Worm (Caenorhabditis elegans) whole organism, L1 larva: Measurements from ENCODE around the gene cyn-16.

Source experiments
- C16A3.4 ChIP-seq: fragments of 150-350 bp; optimal IDR thresholded peaks from 2 replicates; lab custom pipeline; 2014; ENCODE audit warnings: missing biosample characterization, missing genetic modification characterization
- C34B4.2 ChIP-seq: sonication (generic microtip); optimal IDR thresholded peaks from 2 replicates; lab custom pipeline; 2017; ENCODE audit warnings: mild to moderate bottlenecking, missing genetic modification characterization, missing compliant biosample characterization
- F16B12.6 ChIP-seq: fragments of 150-350 bp; optimal IDR thresholded peaks from 2 replicates; lab custom pipeline; 2014; ENCODE audit warnings: missing biosample characterization, missing genetic modification characterization
- Y116A8C.19 ChIP-seq: sonication (generic microtip); optimal IDR thresholded peaks from 2 replicates; lab custom pipeline; 2016; ENCODE audit warnings: missing compliant biosample characterization, missing genetic modification characterization, borderline replicate concordance
- alr-1 ChIP-seq: fragments of 200-800 bp; sonication (Bioruptor generic); optimal IDR thresholded peaks from 2 replicates; lab custom pipeline; 2018; ENCODE audit warnings: borderline replicate concordance, mild to moderate bottlenecking, missing genetic modification characterization, missing compliant biosample characterization
- ama-1 ChIP-seq: fragments of 150-350 bp; optimal IDR thresholded peaks from 2 replicates; lab custom pipeline; 2014
- blmp-1 ChIP-seq: fragments of 150-350 bp; optimal IDR thresholded peaks from 2 replicates; lab custom pipeline; 2014; ENCODE audit warnings: missing biosample characterization, missing genetic modification characterization
- dpl-1 ChIP-seq, 3 experiments: fragments of 150-350 bp in 2 of 3; sonication (generic microtip) in 1 of 3; optimal IDR thresholded peaks; 2 replicates each; lab custom pipeline; 2014 to 2017; ENCODE audit warnings: missing biosample characterization in 3 of 3, missing genetic modification characterization in 3 of 3, missing genetic modification reagents in 3 of 3
- dsc-1 ChIP-seq: sonication (generic microtip); optimal IDR thresholded peaks from 2 replicates; lab custom pipeline; 2016; ENCODE audit warnings: mild to moderate bottlenecking, missing genetic modification characterization, missing compliant biosample characterization
- efl-1 ChIP-seq, 4 experiments: fragments of 150-350 bp; optimal IDR thresholded peaks in 3 of 4; peaks in 1 of 4; 1 replicate in 1 of 4; 2 replicates in 3 of 4; lab custom pipeline; 2014; ENCODE audit warnings: missing biosample characterization in 2 of 4, missing genetic modification characterization in 2 of 4, missing genetic modification reagents in 2 of 4
- egl-13 ChIP-seq: sonication (generic microtip); optimal IDR thresholded peaks from 2 replicates; lab custom pipeline; 2016; ENCODE audit warnings: missing genotype, missing genetic modification reagents, missing genetic modification characterization, missing compliant biosample characterization
- egl-27 ChIP-seq, 2 experiments: fragments of 150-350 bp in 1 of 2; sonication (generic microtip); optimal IDR thresholded peaks; 3 replicates each; lab custom pipeline; 2017 to 2018; ENCODE audit warnings: missing biosample characterization in 2 of 2, missing genetic modification characterization in 2 of 2, missing genetic modification reagents in 2 of 2
- elt-2 ChIP-seq: sonication (generic microtip); optimal IDR thresholded peaks from 2 replicates; lab custom pipeline; 2016; ENCODE audit warnings: missing genetic modification characterization, mild to moderate bottlenecking, inconsistent platforms, missing compliant biosample characterization, missing genetic modification reagents
- ets-5 ChIP-seq: fragments of 200-800 bp; sonication (Bioruptor generic); IDR thresholded peaks from 2 replicates; pipeline ENCODE4 v1.3.6; 2022; ENCODE audit warnings: missing genetic modification characterization, missing compliant biosample characterization
- fkh-8 ChIP-seq: sonication (generic microtip); optimal IDR thresholded peaks from 2 replicates; lab custom pipeline; 2016; ENCODE audit warnings: mild to moderate bottlenecking, missing genetic modification characterization, missing compliant biosample characterization
- hlh-4 ChIP-seq: sonication (generic microtip); optimal IDR thresholded peaks from 2 replicates; lab custom pipeline; 2016; ENCODE audit warnings: mild to moderate bottlenecking, missing genetic modification characterization, missing compliant biosample characterization
- irx-1 ChIP-seq: sonication (generic microtip); optimal IDR thresholded peaks from 2 replicates; lab custom pipeline; 2016; ENCODE audit warnings: missing genetic modification characterization, missing compliant biosample characterization
- isw-1 ChIP-seq: fragments of 200-800 bp; sonication (Bioruptor generic); IDR thresholded peaks from 2 replicates; pipeline ENCODE4 v1.3.6; 2022; ENCODE audit warnings: missing genetic modification characterization, missing compliant biosample characterization
- lin-13 ChIP-seq: fragments of 150-350 bp; optimal IDR thresholded peaks from 2 replicates; lab custom pipeline; 2014; ENCODE audit warnings: missing biosample characterization, missing genetic modification reagents, missing genetic modification characterization
- lin-14 ChIP-seq: fragments of 200-800 bp; sonication (Bioruptor generic); optimal IDR thresholded peaks from 2 replicates; lab custom pipeline; 2018; ENCODE audit warnings: mild to moderate bottlenecking, missing genetic modification characterization, moderate library complexity, missing compliant biosample characterization
- lir-3 ChIP-seq: sonication (generic microtip); optimal IDR thresholded peaks from 2 replicates; lab custom pipeline; 2016; ENCODE audit warnings: mild to moderate bottlenecking, missing genetic modification characterization, moderate library complexity, missing compliant biosample characterization; ENCODE audit not compliant: poor library complexity
- mab-9 ChIP-seq: fragments of 200-800 bp; sonication (Bioruptor generic); IDR thresholded peaks from 2 replicates; pipeline ENCODE4 v1.3.6; 2022; ENCODE audit warnings: missing genetic modification reagents, missing genetic modification characterization, missing compliant biosample characterization
- mdl-1 ChIP-seq, 2 experiments: fragments of 150-350 bp; optimal IDR thresholded peaks; 2 replicates each; lab custom pipeline; 2014 to 2017; ENCODE audit warnings: missing biosample characterization in 2 of 2, missing genetic modification characterization in 2 of 2, inconsistent platforms in 1 of 2
- mef-2 ChIP-seq: fragments of 150-350 bp; optimal IDR thresholded peaks from 2 replicates; lab custom pipeline; 2014; ENCODE audit warnings: missing biosample characterization, missing genetic modification characterization
- mep-1 ChIP-seq: fragments of 150-350 bp; optimal IDR thresholded peaks from 2 replicates; lab custom pipeline; 2014; ENCODE audit warnings: missing biosample characterization, missing genetic modification characterization
- nhr-11 ChIP-seq: fragments of 150-350 bp; optimal IDR thresholded peaks from 2 replicates; lab custom pipeline; 2014; ENCODE audit warnings: missing biosample characterization, missing genetic modification characterization
- nhr-12 ChIP-seq: sonication (generic microtip); optimal IDR thresholded peaks from 2 replicates; lab custom pipeline; 2017; ENCODE audit warnings: missing biosample characterization, missing genetic modification characterization
- nhr-19 ChIP-seq: fragments of 200-800 bp; sonication (Bioruptor generic); conservative IDR thresholded peaks from 2 replicates; pipeline ENCODE4 v1.3.6; 2022; ENCODE audit warnings: missing genetic modification characterization, missing compliant biosample characterization
- nhr-237 ChIP-seq: fragments of 150-350 bp; optimal IDR thresholded peaks from 2 replicates; lab custom pipeline; 2014; ENCODE audit warnings: missing biosample characterization, missing genetic modification characterization
- nhr-28 ChIP-seq: fragments of 150-350 bp; optimal IDR thresholded peaks from 2 replicates; lab custom pipeline; 2014; ENCODE audit warnings: missing biosample characterization, missing genetic modification characterization
- nhr-71 ChIP-seq: sonication (generic microtip); optimal IDR thresholded peaks from 2 replicates; lab custom pipeline; 2016; ENCODE audit warnings: mild to moderate bottlenecking, missing genetic modification characterization, moderate library complexity, missing compliant biosample characterization
- nhr-76 ChIP-seq: sonication (generic microtip); optimal IDR thresholded peaks from 2 replicates; lab custom pipeline; 2017; ENCODE audit warnings: missing biosample characterization, missing genetic modification characterization
- nhr-77 ChIP-seq: fragments of 150-350 bp; optimal IDR thresholded peaks from 2 replicates; lab custom pipeline; 2014; ENCODE audit warnings: missing biosample characterization, missing genetic modification characterization
- nhr-84 ChIP-seq: sonication (generic microtip); optimal IDR thresholded peaks from 2 replicates; lab custom pipeline; 2017; ENCODE audit warnings: missing biosample characterization, missing genetic modification characterization
- nhr-85 ChIP-seq: sonication (generic microtip); peaks from one replicate; lab custom pipeline; 2016; ENCODE audit warnings: missing genetic modification characterization, inconsistent platforms, missing compliant biosample characterization
- nhr-90 ChIP-seq: sonication (generic microtip); optimal IDR thresholded peaks from 2 replicates; lab custom pipeline; 2016; ENCODE audit warnings: mild to moderate bottlenecking, missing genetic modification characterization, missing compliant biosample characterization; ENCODE audit not compliant: poor library complexity
- pqm-1 ChIP-seq: sonication (generic microtip); optimal IDR thresholded peaks from 3 replicates; lab custom pipeline; 2017; ENCODE audit warnings: missing biosample characterization, missing genetic modification characterization
- skn-1 ChIP-seq: fragments of 150-350 bp; optimal IDR thresholded peaks from 2 replicates; lab custom pipeline; 2014; ENCODE audit warnings: missing biosample characterization, missing genetic modification characterization
- snpc-4 ChIP-seq: fragments of 150-350 bp; optimal IDR thresholded peaks from 2 replicates; lab custom pipeline; 2014; ENCODE audit warnings: missing biosample characterization, missing genetic modification characterization
- snu-23 ChIP-seq: sonication (generic microtip); optimal IDR thresholded peaks from 2 replicates; lab custom pipeline; 2016; ENCODE audit warnings: missing genetic modification characterization, missing compliant biosample characterization
- sptf-1 ChIP-seq: fragments of 150-350 bp; optimal IDR thresholded peaks from 2 replicates; lab custom pipeline; 2014; ENCODE audit warnings: missing biosample characterization, missing genetic modification characterization
- unc-130 ChIP-seq: fragments of 150-350 bp; optimal IDR thresholded peaks from 2 replicates; lab custom pipeline; 2017; ENCODE audit warnings: missing biosample characterization, missing genetic modification characterization, inconsistent platforms
- unc-62 ChIP-seq: fragments of 150-350 bp; optimal IDR thresholded peaks from 2 replicates; lab custom pipeline; 2014; ENCODE audit warnings: missing biosample characterization, missing genetic modification reagents, missing genetic modification characterization
- unc-86 ChIP-seq: sonication (generic microtip); optimal IDR thresholded peaks from 2 replicates; lab custom pipeline; 2016; ENCODE audit warnings: missing genetic modification characterization, missing compliant biosample characterization
- xbp-1 ChIP-seq: sonication (generic microtip); optimal IDR thresholded peaks from 2 replicates; lab custom pipeline; 2016; ENCODE audit warnings: missing genetic modification characterization, missing compliant biosample characterization
- ztf-11 ChIP-seq, 2 experiments: sonication (generic microtip); optimal IDR thresholded peaks; 2 replicates each; lab custom pipeline; 2016 to 2017; ENCODE audit warnings: missing genetic modification characterization in 2 of 2, missing biosample characterization in 1 of 2, missing compliant biosample characterization in 1 of 2

The cyn-16 gene

ce11 chrII:12042108-12042960, 5.8 kb upstream of the cyn-16 start, which contains the start of gene ippk-1 (continued):
- TF ChIP-seq Y116A8C.19 (tag; lab: Kevin White, UChicago) (no peak), C34B4.2 (tag; lab: Kevin White, UChicago) (no peak), ets-5 (no peak), hlh-4 (no peak), blmp-1 (tag; lab: Kevin White, UChicago) (peak; percentile 64), nhr-11 (no peak), dpl-1 (GFP tag; optimal IDR thresholded peaks at IDR 0.05; lab: Kevin White, UChicago) (peak; percentile 16 to 46 (median 39)), isw-1 (GFP tag; lab: Robert Waterston, UW) (peak; percentile 65), lin-14 (peak; percentile 90), nhr-77 (peak; percentile 29), mab-9 (GFP tag; lab: Robert Waterston, UW) (no peak), mep-1 (no peak), sptf-1 (no peak), nhr-84 (tag; lab: Kevin White, UChicago) (peak; percentile 17), lin-13 (GFP tag; lab: Kevin White, UChicago) (peak; percentile 50), nhr-76 (tag; lab: Kevin White, UChicago) (no peak), egl-13 (tag; lab: Kevin White, UChicago) (peak; percentile 67), unc-86 (tag; lab: Kevin White, UChicago) (peak; percentile 71), mef-2 (tag; lab: Kevin White, UChicago) (no peak), fkh-8 (peak; percentile 92), nhr-237 (tag; lab: Kevin White, UChicago) (no peak), nhr-28 (no peak), mdl-1 (tag; optimal IDR thresholded peaks at IDR 0.05; lab: Kevin White, UChicago) (peak in 1 of 2 experiments; percentile 57), lir-3 (tag; lab: Kevin White, UChicago) (peak; percentile 50), F16B12.6 (tag; lab: Kevin White, UChicago) (no peak), egl-27 (tag; optimal IDR thresholded peaks at IDR 0.05; lab: Kevin White, UChicago) (no peak), snpc-4 (tag; lab: Kevin White, UChicago) (no peak), efl-1 (optimal IDR thresholded peaks at IDR 0.05; lab: Kevin White, UChicago) (peak; percentile 56 to 62), efl-1 (GFP tag; optimal IDR thresholded peaks at IDR 0.05 in 1 of 2; lab: Kevin White, UChicago) (peak; percentile 48 to 93), nhr-12 (tag; lab: Kevin White, UChicago) (no peak), nhr-85 (peak; percentile 91), alr-1 (tag; lab: Kevin White, UChicago) (no peak), xbp-1 (tag; lab: Kevin White, UChicago) (peak; percentile 37), unc-62 (GFP tag; lab: Kevin White, UChicago) (no peak), ama-1 (lab: Kevin White, UChicago) (no peak)

ce11 chrII:12041116-12041515, 4.6 kb upstream of the cyn-16 start:
- no peak for TF ChIP-seq dpl-1 (GFP tag; optimal IDR thresholded peaks at IDR 0.05; lab: Kevin White, UChicago)
- peak; percentile 33 for TF ChIP-seq dsc-1 (tag; lab: Kevin White, UChicago)
- TF ChIP-seq ztf-11 (tag; optimal IDR thresholded peaks at IDR 0.05; lab: Kevin White, UChicago): no peak
- TF ChIP-seq irx-1: no peak
- no peak for TF ChIP-seq efl-1 (optimal IDR thresholded peaks at IDR 0.05; lab: Kevin White, UChicago)
- TF ChIP-seq efl-1 (GFP tag; optimal IDR thresholded peaks at IDR 0.05 in 1 of 2; lab: Kevin White, UChicago): peak in 1 of 2 experiments; percentile 5
- peak; percentile 1 for TF ChIP-seq nhr-71

- TF ChIP-seq snu-23 (GFP tag; lab: Kevin White, UChicago) (peak; percentile 80), mep-1 (peak; percentile 71), F16B12.6 (tag; lab: Kevin White, UChicago) (peak; percentile 36), mdl-1 (tag; optimal IDR thresholded peaks at IDR 0.05; lab: Kevin White, UChicago) (peak in 1 of 2 experiments; percentile 33), fkh-8 (peak; percentile 50), nhr-19 (GFP tag; lab: Robert Waterston, UW) (peak; percentile 43; the same call in 1 of the 2 replicates), elt-2 (tag; lab: Kevin White, UChicago) (peak; percentile 51), snpc-4 (tag; lab: Kevin White, UChicago) (peak; percentile 1), pqm-1 (tag; lab: Kevin White, UChicago) (no peak), unc-130 (tag; lab: Kevin White, UChicago) (peak; percentile 28), C16A3.4 (tag; lab: Kevin White, UChicago) (peak; percentile 27), mef-2 (tag; lab: Kevin White, UChicago) (no peak), dpl-1 (GFP tag; optimal IDR thresholded peaks at IDR 0.05; lab: Kevin White, UChicago) (peak in 2 of 3 experiments; percentile 21 to 27), dsc-1 (tag; lab: Kevin White, UChicago) (peak; percentile 14), skn-1 (peak; percentile 26), nhr-90 (tag; lab: Kevin White, UChicago) (peak; percentile 54), nhr-77 (peak; percentile 20), ama-1 (lab: Kevin White, UChicago) (no peak), efl-1 (optimal IDR thresholded peaks at IDR 0.05; lab: Kevin White, UChicago) (peak; percentile 43 to 56), efl-1 (GFP tag; optimal IDR thresholded peaks at IDR 0.05 in 1 of 2; lab: Kevin White, UChicago) (peak; percentile 10 to 13)
These were observed 3.6 kb upstream of the cyn-16 start for ce11 chrII:12040167-12040566.
